Fruit fly (Drosophila melanogaster) whole organism, embryonic: ENCODE results near the gene Taf10.

Source experiments
- Ada2b ChIP-seq: fragments of 200-800 bp; sonication (Bioruptor generic); IDR thresholded peaks from 2 replicates; pipeline ENCODE4 v1.3.6; 2022; ENCODE audit warnings: missing biosample characterization, missing genetic modification characterization
- B-H1 ChIP-seq: fragments of 200-800 bp; sonication (Bioruptor generic); IDR thresholded peaks from 3 replicates; pipeline ENCODE4 v1.3.6; 2022; ENCODE audit warnings: missing biosample characterization, missing genetic modification characterization
- BEAF-32 ChIP-seq: fragments of 200-800 bp; sonication (Bioruptor generic); optimal IDR thresholded peaks from 3 replicates; lab custom pipeline; 2017; ENCODE audit warnings: missing biosample characterization, missing genetic modification characterization, mild to moderate bottlenecking, moderate library complexity, missing genetic modification reagents
- CG11085 ChIP-seq: fragments of 200-800 bp; sonication (Bioruptor generic); IDR thresholded peaks from 2 replicates; pipeline ENCODE4 v1.3.6; 2022; ENCODE audit warnings: missing biosample characterization, missing genetic modification characterization
- CG11560 ChIP-seq: fragments of 200-800 bp; sonication (Bioruptor generic); IDR thresholded peaks from 3 replicates; pipeline ENCODE4 v1.3.6; 2022; ENCODE audit warnings: missing biosample characterization, missing genetic modification characterization
- CG13296 ChIP-seq: fragments of 200-800 bp; sonication (Bioruptor generic); optimal IDR thresholded peaks from 3 replicates; lab custom pipeline; 2018; ENCODE audit warnings: missing biosample characterization, mild to moderate bottlenecking, missing genetic modification characterization
- CG13424 ChIP-seq: fragments of 200-800 bp; sonication (Bioruptor generic); optimal IDR thresholded peaks from 2 replicates; lab custom pipeline; 2019; ENCODE audit warnings: missing biosample characterization, mild to moderate bottlenecking, missing genetic modification characterization, moderate library complexity
- CG14441 ChIP-seq: fragments of 200-800 bp; sonication (Bioruptor generic); IDR thresholded peaks from 2 replicates; pipeline ENCODE4 v1.3.6; 2022; ENCODE audit warnings: missing biosample characterization, missing genetic modification characterization
- CG14667 ChIP-seq: fragments of 200-800 bp; sonication (Bioruptor generic); IDR thresholded peaks from 2 replicates; pipeline ENCODE4 v1.3.6; 2022; ENCODE audit warnings: missing biosample characterization, missing genetic modification characterization
- CG15601 ChIP-seq: fragments of 200-800 bp; sonication (Bioruptor generic); optimal IDR thresholded peaks from 3 replicates; lab custom pipeline; 2019; ENCODE audit warnings: missing biosample characterization, mild to moderate bottlenecking, missing genetic modification characterization, moderate library complexity
- CG16813 ChIP-seq: fragments of 200-800 bp; sonication (Bioruptor generic); IDR thresholded peaks from 3 replicates; pipeline ENCODE4 v1.3.6; 2022; ENCODE audit warnings: missing biosample characterization, missing genetic modification characterization; ENCODE audit not compliant: partially characterized antibody
- CG17385 ChIP-seq: fragments of 200-800 bp; sonication (Bioruptor generic); optimal IDR thresholded peaks from 3 replicates; lab custom pipeline; 2018; ENCODE audit warnings: missing biosample characterization, mild to moderate bottlenecking, missing genetic modification characterization
- CG18619 ChIP-seq: fragments of 200-800 bp; sonication (Bioruptor generic); optimal IDR thresholded peaks from 3 replicates; lab custom pipeline; 2017; ENCODE audit warnings: missing biosample characterization, mild to moderate bottlenecking, missing genetic modification characterization
- CG2199 ChIP-seq: fragments of 200-800 bp; sonication (Bioruptor generic); IDR thresholded peaks from 3 replicates; pipeline ENCODE4 v1.3.6; 2022; ENCODE audit warnings: missing biosample characterization, missing genetic modification characterization
- CG32767 ChIP-seq: fragments of 200-800 bp; sonication (Bioruptor generic); IDR thresholded peaks from 2 replicates; pipeline ENCODE4 v1.3.6; 2022; ENCODE audit warnings: missing biosample characterization, missing genetic modification characterization
- CG42726 ChIP-seq: fragments of 200-800 bp; sonication (Bioruptor generic); IDR thresholded peaks from 2 replicates; pipeline ENCODE4 v1.3.6; 2022; ENCODE audit warnings: missing biosample characterization, missing genetic modification characterization; ENCODE audit not compliant: partially characterized antibody
- CG5245 ChIP-seq: fragments of 200-800 bp; sonication (Bioruptor generic); optimal IDR thresholded peaks from 3 replicates; lab custom pipeline; 2016; ENCODE audit warnings: missing biosample characterization, missing genetic modification characterization
- CG6765 ChIP-seq: fragments of 200-800 bp; sonication (Bioruptor generic); optimal IDR thresholded peaks from 3 replicates; lab custom pipeline; 2017; ENCODE audit warnings: missing biosample characterization, mild to moderate bottlenecking, missing genetic modification characterization
- CG6791 ChIP-seq: fragments of 200-800 bp; sonication (Bioruptor generic); IDR thresholded peaks from 3 replicates; pipeline ENCODE4 v1.3.6; 2022; ENCODE audit warnings: missing biosample characterization, missing genetic modification characterization; ENCODE audit not compliant: partially characterized antibody
- CTCF ChIP-seq: fragments of 200-800 bp; sonication (Bioruptor generic); optimal IDR thresholded peaks from 2 replicates; lab custom pipeline; 2017; ENCODE audit warnings: missing biosample characterization, mild to moderate bottlenecking, missing genetic modification characterization, moderate library complexity
- Chrac-16 ChIP-seq: fragments of 200-800 bp; sonication (Bioruptor generic); optimal IDR thresholded peaks from 3 replicates; lab custom pipeline; 2016; ENCODE audit warnings: missing biosample characterization, missing genetic modification characterization
- D19B ChIP-seq: fragments of 200-800 bp; sonication (Bioruptor generic); optimal IDR thresholded peaks from 2 replicates; lab custom pipeline; 2017; ENCODE audit warnings: missing biosample characterization, mild to moderate bottlenecking, missing genetic modification characterization
- Deaf1 ChIP-seq: fragments of 200-800 bp; optimal IDR thresholded peaks from 3 replicates; lab custom pipeline; 2019; ENCODE audit warnings: missing biosample characterization, mild to moderate bottlenecking, missing genetic modification characterization, moderate library complexity
- Drgx ChIP-seq: fragments of 200-800 bp; sonication (Bioruptor generic); IDR thresholded peaks from 2 replicates; pipeline ENCODE4 v1.3.6; 2022; ENCODE audit warnings: missing biosample characterization, missing genetic modification characterization
- ERR ChIP-seq: fragments of 200-800 bp; sonication (Bioruptor generic); optimal IDR thresholded peaks from 2 replicates; lab custom pipeline; 2016; ENCODE audit warnings: missing biosample characterization, missing genetic modification characterization
- Ets65A ChIP-seq: fragments of 200-800 bp; sonication (Bioruptor generic); peaks from one replicate; lab custom pipeline; 2016; ENCODE audit warnings: missing biosample characterization, missing genetic modification characterization
- Ets97D ChIP-seq: fragments of 200-800 bp; sonication (Bioruptor generic); optimal IDR thresholded peaks from 3 replicates; lab custom pipeline; 2016; ENCODE audit warnings: missing biosample characterization, missing genetic modification characterization
- GATAe ChIP-seq: fragments of 200-800 bp; sonication (Bioruptor generic); conservative IDR thresholded peaks from 2 replicates; pipeline ENCODE4 v1.3.6; 2022; ENCODE audit warnings: missing biosample characterization, missing genetic modification characterization
- HLH4C ChIP-seq: fragments of 200-800 bp; sonication (Bioruptor generic); IDR thresholded peaks from 3 replicates; pipeline ENCODE4 v1.3.6; 2022; ENCODE audit warnings: missing biosample characterization, missing genetic modification characterization; ENCODE audit not compliant: partially characterized antibody
- HLHmδ ChIP-seq: fragments of 200-800 bp; sonication (Bioruptor generic); optimal IDR thresholded peaks from 2 replicates; lab custom pipeline; 2018; ENCODE audit warnings: missing biosample characterization, mild to moderate bottlenecking, missing genetic modification characterization, moderate library complexity
- Lhr ChIP-seq: fragments of 200-800 bp; sonication (Bioruptor generic); optimal IDR thresholded peaks from 3 replicates; lab custom pipeline; 2017; ENCODE audit warnings: mild to moderate bottlenecking, missing biosample characterization, missing genetic modification reagents, missing genetic modification characterization
- Nf-YA ChIP-seq: fragments of 200-800 bp; sonication (Bioruptor generic); IDR thresholded peaks from 2 replicates; pipeline ENCODE4 v1.3.6; 2022; ENCODE audit warnings: missing biosample characterization, missing genetic modification characterization
- TFAM ChIP-seq: fragments of 200-800 bp; sonication (Bioruptor generic); optimal IDR thresholded peaks from 2 replicates; lab custom pipeline; 2017; ENCODE audit warnings: missing biosample characterization, missing genetic modification characterization, inconsistent platforms
- Trl ChIP-seq, 3 experiments: fragments of >200 bp in 2 of 3; fragments of 200-800 bp in 1 of 3; sonication (Bioruptor generic) in 1 of 3; optimal IDR thresholded peaks; 2 replicates in 1 of 3; 3 replicates in 2 of 3; lab custom pipeline; 2016 to 2017; ENCODE audit warnings: missing biosample characterization in 1 of 3, missing genetic modification characterization in 1 of 3
- abd-A ChIP-seq: fragments of 200-800 bp; sonication (Bioruptor generic); optimal IDR thresholded peaks from 3 replicates; lab custom pipeline; 2019; ENCODE audit warnings: missing biosample characterization, mild to moderate bottlenecking, missing genetic modification characterization, moderate library complexity
- ash1 ChIP-seq: fragments of 200-800 bp; sonication (Bioruptor generic); optimal IDR thresholded peaks from 2 replicates; lab custom pipeline; 2018; ENCODE audit warnings: missing biosample characterization, mild to moderate bottlenecking, missing genetic modification characterization
- bcd ChIP-seq: fragments of 200-800 bp; sonication (Bioruptor generic); optimal IDR thresholded peaks from 2 replicates; lab custom pipeline; 2017; ENCODE audit warnings: missing biosample characterization, mild to moderate bottlenecking, missing genetic modification characterization
- bsh ChIP-seq, 2 experiments: fragments of 200-800 bp; sonication (Bioruptor generic); optimal IDR thresholded peaks; 2 replicates each; lab custom pipeline; 2017 to 2018; ENCODE audit warnings: mild to moderate bottlenecking in 2 of 2, missing biosample characterization in 2 of 2, missing genetic modification characterization in 2 of 2, moderate library complexity in 1 of 2
- cas ChIP-seq: fragments of 200-800 bp; sonication (Bioruptor generic); IDR thresholded peaks from 2 replicates; pipeline ENCODE4 v1.3.6; 2022; ENCODE audit warnings: missing biosample characterization, missing genetic modification characterization
- dan ChIP-seq: fragments of 200-800 bp; sonication (Bioruptor generic); IDR thresholded peaks from 2 replicates; pipeline ENCODE4 v1.3.6; 2022; ENCODE audit warnings: missing biosample characterization, missing genetic modification characterization
- disco-r ChIP-seq: fragments of 200-800 bp; sonication (Bioruptor generic); optimal IDR thresholded peaks from 2 replicates; lab custom pipeline; 2016; ENCODE audit warnings: missing biosample characterization, missing genetic modification characterization
- dpn ChIP-seq, 2 experiments: fragments of 200-800 bp; sonication (Bioruptor generic); optimal IDR thresholded peaks; 3 replicates each; lab custom pipeline; 2016; ENCODE audit warnings: missing biosample characterization in 2 of 2, missing genetic modification characterization in 2 of 2
- fd102C ChIP-seq: fragments of 200-800 bp; sonication (Bioruptor generic); optimal IDR thresholded peaks from 2 replicates; lab custom pipeline; 2018; ENCODE audit warnings: missing biosample characterization, mild to moderate bottlenecking, missing genetic modification characterization, moderate library complexity
- fru ChIP-seq: fragments of >200 bp; optimal IDR thresholded peaks from 2 replicates; lab custom pipeline; 2017
- hbn ChIP-seq: fragments of 200-800 bp; sonication (Bioruptor generic); IDR thresholded peaks from 2 replicates; pipeline ENCODE4 v1.3.6; 2022; ENCODE audit warnings: missing biosample characterization, missing genetic modification characterization; ENCODE audit not compliant: partially characterized antibody
- jing ChIP-seq: fragments of 200-800 bp; sonication (Bioruptor generic); optimal IDR thresholded peaks from 2 replicates; lab custom pipeline; 2018; ENCODE audit warnings: missing biosample characterization, mild to moderate bottlenecking, missing genetic modification characterization
- lab ChIP-seq: fragments of 200-800 bp; sonication (Bioruptor generic); optimal IDR thresholded peaks from 3 replicates; lab custom pipeline; 2017; ENCODE audit warnings: missing biosample characterization, missing genetic modification characterization, mild to moderate bottlenecking, moderate library complexity, missing genetic modification reagents
- nmo ChIP-seq: fragments of 200-800 bp; sonication (Bioruptor generic); optimal IDR thresholded peaks from 2 replicates; lab custom pipeline; 2018; ENCODE audit warnings: missing biosample characterization, mild to moderate bottlenecking, missing genetic modification characterization, moderate library complexity
- sqz ChIP-seq: fragments of 200-800 bp; sonication (Bioruptor generic); optimal IDR thresholded peaks from 3 replicates; lab custom pipeline; 2018; ENCODE audit warnings: missing biosample characterization, mild to moderate bottlenecking, missing genetic modification characterization
- ssp ChIP-seq: fragments of 200-800 bp; sonication (Bioruptor generic); IDR thresholded peaks from 2 replicates; pipeline ENCODE4 v1.3.6; 2022; ENCODE audit warnings: missing biosample characterization, missing genetic modification characterization
- toy ChIP-seq: fragments of 200-800 bp; sonication (Bioruptor generic); IDR thresholded peaks from 2 replicates; pipeline ENCODE4 v1.3.6; 2022; ENCODE audit warnings: missing biosample characterization, missing genetic modification characterization
- z ChIP-seq: fragments of 200-800 bp; sonication (Bioruptor generic); IDR thresholded peaks from 3 replicates; pipeline ENCODE4 v1.3.6; 2022; ENCODE audit warnings: missing biosample characterization, missing genetic modification characterization

Taf10 gene

dm6 chr2L:2739820-2740230 is 27.9 kb upstream of the Taf10 start, which contains the start of gene Hrs (continued):
- no peak for TF ChIP-seq CG5245 (GFP tag; lab: Kevin White, UChicago)
- 0 out of 3 replicates have a peak, but pooled peaks have one; percentile 39 for TF ChIP-seq CG16813 (GFP tag; lab: Robert Waterston, UW)
- TF ChIP-seq jing (GFP tag; lab: Kevin White, UChicago), result no peak
- no peak for TF ChIP-seq HLH4C (GFP tag; lab: Robert Waterston, UW)
- peak; percentile 41 for TF ChIP-seq BEAF-32 (GFP tag; lab: Kevin White, UChicago)
- TF ChIP-seq ERR, result peak; percentile 3
- TF ChIP-seq Deaf1 (tag; lab: Kevin White, UChicago), result no peak
- peak; percentile 68 for TF ChIP-seq Lhr
- no peak for TF ChIP-seq CG18619
- TF ChIP-seq dan (GFP tag; lab: Robert Waterston, UW), result no peak
- no peak for TF ChIP-seq fru (lab: Kevin White, UChicago)
- TF ChIP-seq abd-A (tag; lab: Kevin White, UChicago), result no peak
- TF ChIP-seq Drgx (GFP tag; lab: Robert Waterston, UW), result no peak
- peak in 1 of 2 experiments; percentile 1 for TF ChIP-seq dpn (GFP tag; optimal IDR thresholded peaks at IDR 0.05; lab: Kevin White, UChicago)
- 0 out of 2 replicates have a peak, but pooled peaks have one; percentile 32 for TF ChIP-seq CG42726 (GFP tag; lab: Robert Waterston, UW)
- TF ChIP-seq lab, result no peak
- no peak for TF ChIP-seq GATAe (GFP tag; lab: Robert Waterston, UW)
- no peak for TF ChIP-seq CG11560 (tag; lab: Robert Waterston, UW)
- TF ChIP-seq Trl (optimal IDR thresholded peaks at IDR 0.05; lab: Kevin White, UChicago), result no peak
- no peak for TF ChIP-seq Trl (GFP tag; optimal IDR thresholded peaks at IDR 0.05; lab: Kevin White, UChicago)
- no peak for TF ChIP-seq CG14667 (GFP tag; lab: Robert Waterston, UW)
- TF ChIP-seq CG2199 (GFP tag; lab: Robert Waterston, UW), result no peak
- no peak for TF ChIP-seq z
- TF ChIP-seq hbn (GFP tag; lab: Robert Waterston, UW), result peak; percentile 40; the same call in 1 of the 2 replicates
- no peak for TF ChIP-seq CG6765
- TF ChIP-seq CG13296 (GFP tag; lab: Kevin White, UChicago), result no peak
- TF ChIP-seq TFAM (GFP tag; lab: Kevin White, UChicago), result no peak
- peak; percentile 17 for TF ChIP-seq CG15601 (tag; lab: Kevin White, UChicago)
- no peak for TF ChIP-seq bcd (GFP tag; lab: Kevin White, UChicago)
- no peak for TF ChIP-seq ash1 (GFP tag; lab: Kevin White, UChicago)
- no peak for TF ChIP-seq Chrac-16 (GFP tag; lab: Kevin White, UChicago)
- no peak for TF ChIP-seq CG13424 (tag; lab: Kevin White, UChicago)
- no peak for TF ChIP-seq CG17385
- no peak for TF ChIP-seq D19B
- TF ChIP-seq bsh (GFP tag; optimal IDR thresholded peaks at IDR 0.05; lab: Kevin White, UChicago), result no peak
- no peak for TF ChIP-seq CG14441 (GFP tag; lab: Robert Waterston, UW)
- TF ChIP-seq cas (GFP tag; lab: Robert Waterston, UW), result no peak
- TF ChIP-seq nmo, result peak; percentile 76
- TF ChIP-seq B-H1 (GFP tag; lab: Robert Waterston, UW), result no peak
- TF ChIP-seq CG32767, result no peak
- TF ChIP-seq CTCF (GFP tag; lab: Kevin White, UChicago), result peak; percentile 22
- no peak for TF ChIP-seq Nf-YA (GFP tag; lab: Robert Waterston, UW)
- no peak for TF ChIP-seq CG11085
- no peak for TF ChIP-seq ssp
- peak; percentile 67 for TF ChIP-seq Ets97D (GFP tag; lab: Kevin White, UChicago)
- no peak for TF ChIP-seq sqz (GFP tag; lab: Kevin White, UChicago)
- TF ChIP-seq HLHmδ (GFP tag; lab: Kevin White, UChicago), result no peak
- 0 out of 3 replicates have a peak, but pooled peaks have one; percentile 51 for TF ChIP-seq CG6791
- no peak for TF ChIP-seq fd102C
- TF ChIP-seq disco-r (GFP tag; lab: Kevin White, UChicago), result no peak
- TF ChIP-seq Ets65A (GFP tag; lab: Kevin White, UChicago), result no peak
- TF ChIP-seq toy, result no peak
- no peak for TF ChIP-seq Ada2b (GFP tag; lab: Robert Waterston, UW)
